Fruit fly (Drosophila melanogaster): ENCODE results near the gene Pi3K92E.

The Pi3K92E gene

dm6 chr3R:20594194-20595144 lies 40.1 kb downstream of the Pi3K92E start (continued):
- TF ChIP-seq ham (GFP tag; IDR thresholded peaks at IDR 0.05) (no peak), Oaz (GFP tag; IDR thresholded peaks at IDR 0.05) (peak; percentile 42; the same call in 1 of the 2 replicates), az2 (GFP tag; optimal IDR thresholded peaks at IDR 0.05) (peak; percentile 84), gsb-n (tag; optimal IDR thresholded peaks at IDR 0.05) (peak; percentile 98), Opbp (GFP tag; IDR thresholded peaks at IDR 0.05; ENCODE audit: partially characterized antibody) (no peak), stwl (tag; optimal IDR thresholded peaks at IDR 0.05) (peak; percentile 37), cato (GFP tag; optimal IDR thresholded peaks at IDR 0.05; ENCODE audit: borderline replicate concordance) (peak; percentile 79), D19A (tag; optimal IDR thresholded peaks at IDR 0.05) (peak; percentile 93), Ada2b (GFP tag; IDR thresholded peaks at IDR 0.05) (peak; percentile 67), usp (GFP tag; optimal IDR thresholded peaks at IDR 0.05) (no peak), H15 (GFP tag; IDR thresholded peaks at IDR 0.05) (peak; percentile 77; the same call in 2 of the 3 replicates), lab (GFP tag; optimal IDR thresholded peaks at IDR 0.05) (peak; percentile 87), jigr1 (GFP tag; IDR thresholded peaks at IDR 0.05) (peak; percentile 59; the same call in 1 of the 3 replicates), Sry-δ (GFP tag; optimal IDR thresholded peaks at IDR 0.05) (no peak), bowl (GFP tag; IDR thresholded peaks at IDR 0.05) (peak; percentile 28; the same call in 1 of the 2 replicates), dpn (GFP tag; optimal IDR thresholded peaks at IDR 0.05) (peak in 1 of 2 experiments; percentile 77), B-H2 (GFP tag; optimal IDR thresholded peaks at IDR 0.05) (no peak), CoRest (tag; optimal IDR thresholded peaks at IDR 0.05) (peak; percentile 95), bigmax (GFP tag; optimal IDR thresholded peaks at IDR 0.05) (no peak), ems (GFP tag; optimal IDR thresholded peaks at IDR 0.05) (no peak), Lim3 (GFP tag; IDR thresholded peaks at IDR 0.05) (no peak), Aef1 (GFP tag; IDR thresholded peaks at IDR 0.05) (peak; percentile 74), CG8089 (GFP tag; optimal IDR thresholded peaks at IDR 0.05) (no peak), CG14014 (GFP tag; IDR thresholded peaks at IDR 0.05) (peak; percentile 68), disco-r (GFP tag; optimal IDR thresholded peaks at IDR 0.05) (no peak), bbx (GFP tag; IDR thresholded peaks at IDR 0.05; ENCODE audit: partially characterized antibody) (no peak), CG2129 (GFP tag; IDR thresholded peaks at IDR 0.05; ENCODE audit: partially characterized antibody) (no peak), toy (GFP tag; IDR thresholded peaks at IDR 0.05) (peak; percentile 55; the same call in 1 of the 2 replicates), oc (tag; optimal IDR thresholded peaks at IDR 0.05) (peak; percentile 84), row (GFP tag; IDR thresholded peaks at IDR 0.05) (peak; percentile 73), CG6765 (GFP tag; optimal IDR thresholded peaks at IDR 0.05) (peak; percentile 66), Hand (GFP tag; optimal IDR thresholded peaks at IDR 0.05) (peak; percentile 47), fd64A (GFP tag; optimal IDR thresholded peaks at IDR 0.05) (peak; percentile 23), CG11723 (GFP tag; optimal IDR thresholded peaks at IDR 0.05) (peak; percentile 66), p53 (GFP tag; optimal IDR thresholded peaks at IDR 0.05) (no peak), Chrac-16 (GFP tag; optimal IDR thresholded peaks at IDR 0.05) (peak; percentile 68), MESR4 (GFP tag; optimal IDR thresholded peaks at IDR 0.05) (no peak), eve (GFP tag; optimal IDR thresholded peaks at IDR 0.05) (no peak), maf-S (GFP tag; optimal IDR thresholded peaks at IDR 0.05) (no peak), CG9609 (GFP tag; optimal IDR thresholded peaks at IDR 0.05) (no peak), kah (GFP tag; optimal IDR thresholded peaks at IDR 0.05) (peak; percentile 80), Neu2 (GFP tag; optimal IDR thresholded peaks at IDR 0.05; ENCODE audit: borderline replicate concordance) (no peak), CG11696 (GFP tag; IDR thresholded peaks at IDR 0.05) (0 out of 2 replicates have a peak, but pooled peaks have one; percentile 23), ind (GFP tag; optimal IDR thresholded peaks at IDR 0.05) (peak; percentile 76), sima (GFP tag; optimal IDR thresholded peaks at IDR 0.05) (no peak), Mes4 (GFP tag; optimal IDR thresholded peaks at IDR 0.05) (no peak), psq (GFP tag; optimal IDR thresholded peaks at IDR 0.05) (peak; percentile 62), CG14050 (GFP tag; IDR thresholded peaks at IDR 0.05) (peak; percentile 55), CG9727 (GFP tag; optimal IDR thresholded peaks at IDR 0.05) (peak; percentile 97)

Measured in whole organism, embryonic.